Fruit fly (Drosophila melanogaster) whole organism, embryonic: ENCODE measurements around the gene CG9717.

Experiments
- B-H2 ChIP-seq: fragments of 200-800 bp; sonication (Bioruptor generic); optimal IDR thresholded peaks from 2 replicates; lab custom pipeline; 2018; ENCODE audit warnings: missing biosample characterization, mild to moderate bottlenecking, missing genetic modification characterization
- CG10209 ChIP-seq: fragments of 200-800 bp; sonication (Bioruptor generic); optimal IDR thresholded peaks from 3 replicates; lab custom pipeline; 2017; ENCODE audit warnings: missing biosample characterization, mild to moderate bottlenecking, missing genetic modification characterization, missing genetic modification reagents
- CG10543 ChIP-seq: fragments of 200-800 bp; sonication (Bioruptor generic); optimal IDR thresholded peaks from 3 replicates; lab custom pipeline; 2017; ENCODE audit warnings: missing biosample characterization, mild to moderate bottlenecking, missing genetic modification characterization, moderate library complexity
- CG11504 ChIP-seq: fragments of 200-800 bp; sonication (Bioruptor generic); optimal IDR thresholded peaks from 3 replicates; lab custom pipeline; 2019; ENCODE audit warnings: missing biosample characterization, mild to moderate bottlenecking, missing genetic modification characterization, moderate library complexity
- CG11695 ChIP-seq: fragments of 200-800 bp; sonication (Bioruptor generic); IDR thresholded peaks from 3 replicates; pipeline ENCODE4 v1.3.6; 2022; ENCODE audit warnings: missing biosample characterization, missing genetic modification characterization
- CG12391 ChIP-seq: fragments of 200-800 bp; sonication (Bioruptor generic); optimal IDR thresholded peaks from 3 replicates; lab custom pipeline; 2018; ENCODE audit warnings: missing biosample characterization, mild to moderate bottlenecking, missing genetic modification characterization, moderate library complexity
- CG13624 ChIP-seq: fragments of 200-800 bp; sonication (Bioruptor generic); optimal IDR thresholded peaks from 2 replicates; lab custom pipeline; 2016; ENCODE audit warnings: missing biosample characterization, missing genetic modification characterization
- CG15073 ChIP-seq: fragments of 200-800 bp; sonication (Bioruptor generic); optimal IDR thresholded peaks from 2 replicates; lab custom pipeline; 2016; ENCODE audit warnings: missing biosample characterization, missing genetic modification characterization
- CG15269 ChIP-seq: fragments of 200-800 bp; sonication (Bioruptor generic); optimal IDR thresholded peaks from 2 replicates; lab custom pipeline; 2018; ENCODE audit warnings: missing biosample characterization, mild to moderate bottlenecking, missing genetic modification characterization, moderate library complexity
- CG15479 ChIP-seq: fragments of 200-800 bp; sonication (Bioruptor generic); optimal IDR thresholded peaks from 3 replicates; lab custom pipeline; 2019; ENCODE audit warnings: missing biosample characterization, mild to moderate bottlenecking, missing genetic modification characterization, moderate library complexity
- CG17385 ChIP-seq: fragments of 200-800 bp; sonication (Bioruptor generic); optimal IDR thresholded peaks from 3 replicates; lab custom pipeline; 2018; ENCODE audit warnings: missing biosample characterization, mild to moderate bottlenecking, missing genetic modification characterization
- CG2120 ChIP-seq: fragments of 200-800 bp; sonication (Bioruptor generic); optimal IDR thresholded peaks from 3 replicates; lab custom pipeline; 2016; ENCODE audit warnings: missing biosample characterization, missing genetic modification characterization
- CG2678 ChIP-seq: fragments of 200-800 bp; sonication (Bioruptor generic); optimal IDR thresholded peaks from 3 replicates; lab custom pipeline; 2019; ENCODE audit warnings: missing biosample characterization, mild to moderate bottlenecking, missing genetic modification characterization, moderate library complexity
- CG32532 ChIP-seq: fragments of 200-800 bp; sonication (Bioruptor generic); IDR thresholded peaks from 2 replicates; pipeline ENCODE4 v1.3.6; 2022; ENCODE audit warnings: missing biosample characterization, missing genetic modification characterization
- CG3281 ChIP-seq: fragments of 200-800 bp; sonication (Bioruptor generic); optimal IDR thresholded peaks from 3 replicates; lab custom pipeline; 2017; ENCODE audit warnings: missing biosample characterization, mild to moderate bottlenecking, missing genetic modification characterization
- CG34422 ChIP-seq: fragments of 200-800 bp; sonication (Bioruptor generic); IDR thresholded peaks from 3 replicates; pipeline ENCODE4 v1.3.6; 2022; ENCODE audit warnings: missing biosample characterization, missing genetic modification characterization
- CG43689 ChIP-seq: fragments of 200-800 bp; sonication (Bioruptor generic); IDR thresholded peaks from 2 replicates; pipeline ENCODE4 v1.3.6; 2022; ENCODE audit warnings: missing biosample characterization, missing genetic modification characterization
- CG8924 ChIP-seq: fragments of 200-800 bp; optimal IDR thresholded peaks from 3 replicates; lab custom pipeline; 2019; ENCODE audit warnings: missing biosample characterization, mild to moderate bottlenecking, missing genetic modification characterization, moderate library complexity
- CkIIα-i1 ChIP-seq: fragments of 200-800 bp; sonication (Bioruptor generic); IDR thresholded peaks from 2 replicates; pipeline ENCODE4 v1.3.6; 2022; ENCODE audit warnings: missing biosample characterization, missing genetic modification characterization
- Doc2 ChIP-seq: fragments of 200-800 bp; sonication (Bioruptor generic); IDR thresholded peaks from 2 replicates; pipeline ENCODE4 v1.3.6; 2022; ENCODE audit warnings: missing biosample characterization, missing genetic modification characterization
- Drgx ChIP-seq: fragments of 200-800 bp; sonication (Bioruptor generic); IDR thresholded peaks from 2 replicates; pipeline ENCODE4 v1.3.6; 2022; ENCODE audit warnings: missing biosample characterization, missing genetic modification characterization
- Eip74EF ChIP-seq, 2 experiments: fragments of 200-800 bp in 1 of 2; fragments of >200 bp in 1 of 2; sonication (Bioruptor generic) in 1 of 2; optimal IDR thresholded peaks; 2 replicates each; lab custom pipeline; 2017 to 2019; ENCODE audit warnings: missing biosample characterization in 2 of 2, missing genetic modification characterization in 2 of 2, mild to moderate bottlenecking in 1 of 2, moderate library complexity in 1 of 2
- Lhr ChIP-seq: fragments of 200-800 bp; sonication (Bioruptor generic); optimal IDR thresholded peaks from 3 replicates; lab custom pipeline; 2017; ENCODE audit warnings: mild to moderate bottlenecking, missing biosample characterization, missing genetic modification reagents, missing genetic modification characterization
- Meics ChIP-seq: fragments of 200-800 bp; sonication (Bioruptor generic); optimal IDR thresholded peaks from 2 replicates; lab custom pipeline; 2017; ENCODE audit warnings: missing biosample characterization, mild to moderate bottlenecking, missing genetic modification characterization
- Rfx ChIP-seq: fragments of 200-800 bp; sonication (Bioruptor generic); IDR thresholded peaks from 2 replicates; pipeline ENCODE4 v1.3.6; 2022; ENCODE audit warnings: missing biosample characterization, missing genetic modification characterization
- ac ChIP-seq: fragments of 200-800 bp; sonication (Bioruptor generic); optimal IDR thresholded peaks from 3 replicates; lab custom pipeline; 2017; ENCODE audit warnings: missing biosample characterization, mild to moderate bottlenecking, missing genetic modification characterization
- al ChIP-seq: fragments of 200-800 bp; sonication (Bioruptor generic); IDR thresholded peaks from 2 replicates; pipeline ENCODE4 v1.3.6; 2022; ENCODE audit warnings: missing biosample characterization, missing genetic modification characterization
- ftz-f1 ChIP-seq: fragments of 200-800 bp; sonication (Bioruptor generic); optimal IDR thresholded peaks from 2 replicates; lab custom pipeline; 2016; ENCODE audit warnings: missing biosample characterization, missing genetic modification characterization
- gem ChIP-seq: fragments of 200-800 bp; sonication (Bioruptor generic); optimal IDR thresholded peaks from 2 replicates; lab custom pipeline; 2019; ENCODE audit warnings: missing biosample characterization, mild to moderate bottlenecking, missing genetic modification characterization, moderate library complexity
- grau ChIP-seq: fragments of 200-800 bp; optimal IDR thresholded peaks from 3 replicates; lab custom pipeline; 2019; ENCODE audit warnings: missing biosample characterization, mild to moderate bottlenecking, missing genetic modification characterization, moderate library complexity
- ham ChIP-seq: fragments of 200-800 bp; sonication (Bioruptor generic); IDR thresholded peaks from 2 replicates; pipeline ENCODE4 v1.3.6; 2022; ENCODE audit warnings: missing biosample characterization, missing genetic modification characterization
- hkb ChIP-seq, 2 experiments: fragments of 200-800 bp in 1 of 2; fragments of >200 bp in 1 of 2; sonication (Bioruptor generic) in 1 of 2; IDR thresholded peaks in 1 of 2; optimal IDR thresholded peaks in 1 of 2; 2 replicates each; pipeline versions ENCODE4 v1.3.6 to Lab custom; 2017 to 2022; ENCODE audit warnings: missing biosample characterization in 1 of 2, missing genetic modification characterization in 1 of 2
- lab ChIP-seq: fragments of 200-800 bp; sonication (Bioruptor generic); optimal IDR thresholded peaks from 3 replicates; lab custom pipeline; 2017; ENCODE audit warnings: missing biosample characterization, missing genetic modification characterization, mild to moderate bottlenecking, moderate library complexity, missing genetic modification reagents
- lilli ChIP-seq: fragments of 200-800 bp; sonication (Bioruptor generic); optimal IDR thresholded peaks from 3 replicates; lab custom pipeline; 2016; ENCODE audit warnings: missing biosample characterization, missing genetic modification characterization
- mam ChIP-seq: fragments of 200-800 bp; sonication (Bioruptor generic); optimal IDR thresholded peaks from 3 replicates; lab custom pipeline; 2016; ENCODE audit warnings: missing biosample characterization, missing genetic modification characterization
- pan ChIP-seq, 4 experiments: fragments of >200 bp in 3 of 4; fragments of 200-800 bp in 1 of 4; sonication (Bioruptor generic) in 1 of 4; optimal IDR thresholded peaks in 3 of 4; IDR thresholded peaks in 1 of 4; 2 replicates each; pipeline versions ENCODE4 v1.3.6 to Lab custom; 2017 to 2022; ENCODE audit warnings: missing biosample characterization in 2 of 4, missing genetic modification characterization in 2 of 4, mixed read lengths in 1 of 4
- pb ChIP-seq: fragments of 200-800 bp; sonication (Bioruptor generic); optimal IDR thresholded peaks from 3 replicates; lab custom pipeline; 2016; ENCODE audit warnings: missing biosample characterization, missing genetic modification characterization
- pita ChIP-seq: fragments of 200-800 bp; sonication (Bioruptor generic); optimal IDR thresholded peaks from 2 replicates; lab custom pipeline; 2017; ENCODE audit warnings: missing biosample characterization, mild to moderate bottlenecking, missing genetic modification characterization
- prd ChIP-seq, 3 experiments: fragments of >200 bp in 2 of 3; fragments of 200-800 bp in 1 of 3; sonication (Bioruptor generic) in 1 of 3; optimal IDR thresholded peaks in 2 of 3; IDR thresholded peaks in 1 of 3; 2 replicates in 2 of 3; 3 replicates in 1 of 3; pipeline versions ENCODE4 v1.3.6 to Lab custom; 2017 to 2022; ENCODE audit warnings: missing biosample characterization in 1 of 3, missing genetic modification characterization in 1 of 3
- row ChIP-seq: fragments of 200-800 bp; sonication (Bioruptor generic); IDR thresholded peaks from 3 replicates; pipeline ENCODE4 v1.3.6; 2022; ENCODE audit warnings: missing biosample characterization, missing genetic modification characterization
- scrt ChIP-seq: fragments of 200-800 bp; sonication (Bioruptor generic); optimal IDR thresholded peaks from 2 replicates; lab custom pipeline; 2018; ENCODE audit warnings: missing biosample characterization, mild to moderate bottlenecking, missing genetic modification characterization, moderate library complexity
- sens ChIP-seq: fragments of 200-800 bp; sonication (Bioruptor generic); peaks from one replicate; lab custom pipeline; 2016; ENCODE audit warnings: missing biosample characterization, missing genetic modification characterization
- seq ChIP-seq: fragments of 200-800 bp; sonication (Bioruptor generic); IDR thresholded peaks from 2 replicates; pipeline ENCODE4 v1.3.6; 2022; ENCODE audit warnings: missing biosample characterization, missing genetic modification characterization
- shn ChIP-seq: fragments of 200-800 bp; sonication (Bioruptor generic); optimal IDR thresholded peaks from 3 replicates; lab custom pipeline; 2016; ENCODE audit warnings: missing biosample characterization, missing genetic modification characterization
- sna ChIP-seq: fragments of 200-800 bp; sonication (Bioruptor generic); IDR thresholded peaks from 2 replicates; pipeline ENCODE4 v1.3.6; 2022; ENCODE audit warnings: missing biosample characterization, missing genetic modification characterization; ENCODE audit not compliant: partially characterized antibody
- trem ChIP-seq: fragments of 200-800 bp; optimal IDR thresholded peaks from 3 replicates; lab custom pipeline; 2019; ENCODE audit warnings: missing biosample characterization, mild to moderate bottlenecking, missing genetic modification characterization, moderate library complexity

Gene CG9717

dm6 chr3R:30564479-30564878 lies 22.6 kb downstream of the CG9717 start:
- peak; percentile 7 for TF ChIP-seq CG11504 (tag; lab: Kevin White, UChicago)
- no peak for TF ChIP-seq ac (GFP tag; lab: Kevin White, UChicago)
- peak; percentile 37 for TF ChIP-seq CG2678 (tag; lab: Kevin White, UChicago)
- no peak for TF ChIP-seq Doc2 (GFP tag; lab: Robert Waterston, UW)
- TF ChIP-seq seq (GFP tag; lab: Robert Waterston, UW) = 0 out of 2 replicates have a peak, but pooled peaks have one; percentile 9
- peak; percentile 35 for TF ChIP-seq Meics
- TF ChIP-seq CG2120 (GFP tag; lab: Kevin White, UChicago) = peak; percentile 41
- peak; percentile 36; the same call in 1 of the 3 replicates for TF ChIP-seq row (GFP tag; lab: Robert Waterston, UW)
- TF ChIP-seq al (GFP tag; lab: Robert Waterston, UW) = no peak
- TF ChIP-seq B-H2 (GFP tag; lab: Kevin White, UChicago) = no peak
- TF ChIP-seq lilli (GFP tag; lab: Kevin White, UChicago) = peak; percentile 17
- TF ChIP-seq pan (optimal IDR thresholded peaks at IDR 0.05; lab: Kevin White, UChicago) = no peak
- peak in 1 of 2 experiments; percentile 14 for TF ChIP-seq pan (GFP tag; optimal IDR thresholded peaks at IDR 0.05 in 1 of 2, IDR thresholded peaks at IDR 0.05 in 1 of 2)
- TF ChIP-seq CG3281 (GFP tag; lab: Kevin White, UChicago) = peak; percentile 3
- peak; percentile 29; the same call in 1 of the 2 replicates for TF ChIP-seq Drgx
- TF ChIP-seq Rfx (GFP tag; lab: Robert Waterston, UW) = peak; percentile 36; the same call in 1 of the 2 replicates
- TF ChIP-seq lab (GFP tag; lab: Kevin White, UChicago) = peak; percentile 23
- peak; percentile 22 for TF ChIP-seq gem (tag; lab: Kevin White, UChicago)
- no peak for TF ChIP-seq CG10209 (GFP tag; lab: Kevin White, UChicago)
- peak; percentile 11 for TF ChIP-seq grau (tag; lab: Kevin White, UChicago)
- no peak for TF ChIP-seq CG12391 (tag; lab: Kevin White, UChicago)
- TF ChIP-seq CG11695 (GFP tag; lab: Robert Waterston, UW) = peak; percentile 76
- peak; percentile 31; the same call in 1 of the 2 replicates for TF ChIP-seq CG32532 (GFP tag; lab: Robert Waterston, UW)
- peak; percentile 24 for TF ChIP-seq CG15269

- TF ChIP-seq CG13624 (GFP tag; lab: Kevin White, UChicago) = peak; percentile 17
- no peak for TF ChIP-seq pita (GFP tag; lab: Kevin White, UChicago)
- TF ChIP-seq shn (GFP tag; lab: Kevin White, UChicago) = no peak
- TF ChIP-seq CG8924 (tag; lab: Kevin White, UChicago) = peak; percentile 82
- peak; percentile 20 for TF ChIP-seq CG10543 (GFP tag; lab: Kevin White, UChicago)
- TF ChIP-seq hkb (optimal IDR thresholded peaks at IDR 0.05; lab: Kevin White, UChicago) = no peak
- TF ChIP-seq hkb (GFP tag; IDR thresholded peaks at IDR 0.05; lab: Robert Waterston, UW) = 0 out of 2 replicates have a peak, but pooled peaks have one; percentile 31
- TF ChIP-seq CG15073 (GFP tag; lab: Kevin White, UChicago) = no peak
- no peak for TF ChIP-seq sna (GFP tag; lab: Robert Waterston, UW)
- TF ChIP-seq prd (optimal IDR thresholded peaks at IDR 0.05; lab: Kevin White, UChicago) = no peak
- no peak for TF ChIP-seq prd (GFP tag; IDR thresholded peaks at IDR 0.05; lab: Robert Waterston, UW)
- TF ChIP-seq CkIIα-i1 = no peak
- TF ChIP-seq CG15479 (GFP tag; lab: Kevin White, UChicago) = no peak
- TF ChIP-seq CG34422 (GFP tag; lab: Robert Waterston, UW) = peak; percentile 65; the same call in 1 of the 3 replicates
- peak; percentile 52 for TF ChIP-seq sens
- TF ChIP-seq scrt (GFP tag; lab: Kevin White, UChicago) = peak; percentile 15
- TF ChIP-seq CG43689 (GFP tag; lab: Robert Waterston, UW) = no peak
- peak in 1 of 2 experiments; percentile 31 for TF ChIP-seq Eip74EF (GFP tag; optimal IDR thresholded peaks at IDR 0.05; lab: Kevin White, UChicago)
- no peak for TF ChIP-seq trem (tag; lab: Kevin White, UChicago)
- TF ChIP-seq CG17385 (GFP tag; lab: Kevin White, UChicago) = no peak
- no peak for TF ChIP-seq ham (GFP tag; lab: Robert Waterston, UW)
- no peak for TF ChIP-seq Lhr
- peak; percentile 35 for TF ChIP-seq ftz-f1 (GFP tag; lab: Kevin White, UChicago)
- TF ChIP-seq pb = peak; percentile 7
- no peak for TF ChIP-seq mam
Observed at dm6 chr3R:30563260-30564080, 23.6 kb downstream of the CG9717 start.
